Worm (Caenorhabditis elegans): ENCODE results near the gene gasr-8.

gasr-8 gene

ce11 chrV:14698666-14699065 is 9.8 kb downstream of the gasr-8 start, which contains the start of gene set-5:
Gene set-5 (plus strand): TSS chrV:14698966.
- TF ChIP-seq alr-1 (tag; optimal IDR thresholded peaks at IDR 0.05; ENCODE audit: borderline replicate concordance) = no peak
- no peak for TF ChIP-seq nhr-77 (tag; optimal IDR thresholded peaks at IDR 0.05)
- TF ChIP-seq irx-1 (tag; optimal IDR thresholded peaks at IDR 0.05) = no peak
- no peak for TF ChIP-seq ceh-88 (GFP tag; IDR thresholded peaks at IDR 0.05)
- TF ChIP-seq mdl-1 (tag; optimal IDR thresholded peaks at IDR 0.05) = no peak
- TF ChIP-seq unc-98 (GFP tag; IDR thresholded peaks at IDR 0.05) = no peak
- no peak for TF ChIP-seq lir-3 (tag; optimal IDR thresholded peaks at IDR 0.05; ENCODE audit: poor library complexity)
- TF ChIP-seq lsy-2 (tag; optimal IDR thresholded peaks at IDR 0.05) = no peak
- no peak for TF ChIP-seq pag-3 (tag; optimal IDR thresholded peaks at IDR 0.05; ENCODE audit: borderline replicate concordance, insufficient read depth)
- TF ChIP-seq vab-15 (tag; optimal IDR thresholded peaks at IDR 0.05) = no peak

ce11 chrV:14707958-14708357 is 19.0 kb downstream of the gasr-8 start, which contains the start of gene R08A2.9:
Gene R08A2.9 (plus strand): TSS chrV:14708258.
- TF ChIP-seq isw-1 (GFP tag; IDR thresholded peaks at IDR 0.05) (no peak), mab-9 (GFP tag; IDR thresholded peaks at IDR 0.05) (no peak)

ce11 chrV:14711077-14711476 is 22.2 kb downstream of the gasr-8 start, which contains the start of gene ssp-33:
Gene ssp-33 (plus strand): TSS chrV:14711377.
- TF ChIP-seq zip-4 (GFP tag; optimal IDR thresholded peaks at IDR 0.05) (no peak), pax-3 (tag; optimal IDR thresholded peaks at IDR 0.05) (no peak), nhr-19 (GFP tag; conservative IDR thresholded peaks at IDR 0.05) (no peak)

ce11 chrV:14712316-14712715 is 23.4 kb downstream of the gasr-8 start, which contains the start of gene R08A2.5:
Gene R08A2.5 (plus strand): TSS chrV:14712616.
- no peak for TF ChIP-seq dsc-1 (tag; optimal IDR thresholded peaks at IDR 0.05)
- TF ChIP-seq ceh-88 (GFP tag; IDR thresholded peaks at IDR 0.05) = no peak
- TF ChIP-seq fkh-4 (tag; optimal IDR thresholded peaks at IDR 0.05; ENCODE audit: borderline replicate concordance) = no peak
- no peak for TF ChIP-seq unc-62 (GFP tag; optimal IDR thresholded peaks at IDR 0.05)
- TF ChIP-seq skn-1 (tag; optimal IDR thresholded peaks at IDR 0.05) = no peak
- no peak for TF ChIP-seq tbx-2 (tag; optimal IDR thresholded peaks at IDR 0.05)
- TF ChIP-seq mep-1 (tag; optimal IDR thresholded peaks at IDR 0.05) = no peak

ce11 chrV:14715608-14716007 is 26.7 kb downstream of the gasr-8 start, which contains the start of gene R08A2.2:
Gene R08A2.2 (minus strand): TSS chrV:14715708.
- no peak for TF ChIP-seq nhr-19 (GFP tag; conservative IDR thresholded peaks at IDR 0.05)
- TF ChIP-seq mep-1 (tag; optimal IDR thresholded peaks at IDR 0.05) = no peak
- TF ChIP-seq fkh-4 (tag; optimal IDR thresholded peaks at IDR 0.05; ENCODE audit: borderline replicate concordance) = no peak
- no peak for TF ChIP-seq nhr-28 (tag; optimal IDR thresholded peaks at IDR 0.05)

ce11 chrV:14716114-14716513 is 27.2 kb downstream of the gasr-8 start, which contains the start of gene fbxa-147:
Gene fbxa-147 (plus strand): TSS chrV:14716499.
- TF ChIP-seq pax-3 (tag; optimal IDR thresholded peaks at IDR 0.05) = peak; percentile 3
- no peak for TF ChIP-seq egl-27 (tag; optimal IDR thresholded peaks at IDR 0.05)

ce11 chrV:14719491-14719890 is 30.6 kb downstream of the gasr-8 start, which contains the start of gene R08A2.1:
Gene R08A2.1 (minus strand): TSS chrV:14719591.
- TF ChIP-seq ceh-90 (tag; optimal IDR thresholded peaks at IDR 0.05) (no peak), nhr-237 (tag; optimal IDR thresholded peaks at IDR 0.05) (no peak), snpc-4 (tag; optimal IDR thresholded peaks at IDR 0.05) (no peak), ceh-88 (GFP tag; IDR thresholded peaks at IDR 0.05) (no peak), ama-1 (optimal IDR thresholded peaks at IDR 0.05) (no peak), sptf-1 (tag; optimal IDR thresholded peaks at IDR 0.05) (no peak), mep-1 (tag; optimal IDR thresholded peaks at IDR 0.05) (no peak), ztf-11 (tag; optimal IDR thresholded peaks at IDR 0.05) (no peak), nhr-90 (tag; optimal IDR thresholded peaks at IDR 0.05; ENCODE audit: poor library complexity) (no peak), pag-3 (tag; optimal IDR thresholded peaks at IDR 0.05; ENCODE audit: borderline replicate concordance, insufficient read depth) (no peak), lin-13 (GFP tag; optimal IDR thresholded peaks at IDR 0.05) (no peak), nhr-19 (GFP tag; conservative IDR thresholded peaks at IDR 0.05) (no peak), unc-130 (tag; optimal IDR thresholded peaks at IDR 0.05) (no peak), Y116A8C.19 (tag; optimal IDR thresholded peaks at IDR 0.05; ENCODE audit: borderline replicate concordance) (no peak)
